Worm (Caenorhabditis elegans): ENCODE results near the gene srx-6.

The srx-6 gene

DNA sequence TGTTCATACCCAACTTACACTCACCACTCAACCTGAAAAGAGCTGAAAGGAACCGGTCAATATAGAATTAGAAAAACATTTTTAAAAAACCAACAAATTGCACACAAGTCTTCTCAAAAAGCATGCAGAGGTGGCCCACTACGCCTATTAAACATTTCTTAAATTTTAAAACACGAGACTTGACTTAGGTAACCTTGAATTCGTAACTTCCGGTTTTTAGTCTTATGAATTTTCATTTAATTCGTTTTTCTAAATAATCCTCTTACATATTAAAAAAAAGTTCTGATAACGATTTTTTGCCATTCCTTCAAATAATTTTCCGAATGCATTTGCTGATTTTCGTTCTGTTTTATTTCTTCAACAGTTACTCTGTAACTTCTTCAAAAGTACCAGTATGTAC, 15.0 kb upstream of the srx-6 start, which contains the start of gene clec-7:
TSS of gene clec-7 (plus strand) at position 301 of the 400 bp plus-strand sequence.
- TF ChIP-seq fkh-3 (tag; optimal IDR thresholded peaks at IDR 0.05) (no peak), F10E7.11 (tag; optimal IDR thresholded peaks at IDR 0.05) (no peak), sea-2 (GFP tag; IDR thresholded peaks at IDR 0.05) (no peak), Y67H2A.10 (GFP tag; conservative IDR thresholded peaks at IDR 0.05) (no peak), hlh-12 (tag; optimal IDR thresholded peaks at IDR 0.05) (no peak), nhr-27 (tag; optimal IDR thresholded peaks at IDR 0.05) (no peak), attf-3 (GFP tag; conservative IDR thresholded peaks at IDR 0.05) (no peak), cebp-1 (GFP tag; IDR thresholded peaks at IDR 0.05) (no peak), cebp-1 (tag; optimal IDR thresholded peaks at IDR 0.05) (no peak), dox-1 (GFP tag; IDR thresholded peaks at IDR 0.05) (no peak), bed-1 (GFP tag; IDR thresholded peaks at IDR 0.05) (no peak), madf-10 (tag; optimal IDR thresholded peaks at IDR 0.05) (no peak), lin-35 (GFP tag; optimal IDR thresholded peaks at IDR 0.05) (no peak), unc-130 (GFP tag; optimal IDR thresholded peaks at IDR 0.05) (no peak), zfh-2 (GFP tag; conservative IDR thresholded peaks at IDR 0.05) (no peak), madf-6 (GFP tag; IDR thresholded peaks at IDR 0.05) (no peak)

ce11 chrV:7326928-7327327, 13.8 kb upstream of the srx-6 start, which contains the start of gene F10G2.4:
Gene F10G2.4 (plus strand): TSS chrV:7327228.
- no peak for TF ChIP-seq snpc-1.1 (tag; optimal IDR thresholded peaks at IDR 0.05; ENCODE audit: insufficient read depth)
- TF ChIP-seq bed-1 (GFP tag; IDR thresholded peaks at IDR 0.05): no peak

DNA sequence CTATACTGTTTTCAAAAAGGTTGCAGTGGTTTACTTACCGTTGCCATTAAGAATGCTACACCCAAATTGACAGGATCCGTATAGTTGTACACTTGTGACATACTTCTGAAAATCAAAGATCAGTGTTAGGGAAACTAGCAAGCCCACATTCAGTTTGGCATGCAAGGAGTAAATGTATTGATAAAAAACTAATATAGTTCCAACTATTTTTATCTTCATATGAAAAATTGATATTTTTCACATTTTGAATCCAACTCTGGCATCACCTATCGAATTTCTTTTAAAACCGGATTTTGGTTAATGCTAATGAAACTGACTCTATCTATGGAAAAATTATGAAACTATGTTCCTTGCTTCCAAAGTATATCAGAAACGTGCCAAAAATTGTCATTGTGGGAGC, 12.2 kb upstream of the srx-6 start, which contains the start of gene srx-92:
TSS of gene srx-92 (minus strand) at position 101 of the 400 bp plus-strand sequence.
- no peak for TF ChIP-seq ztf-28 (GFP tag; IDR thresholded peaks at IDR 0.05)

ce11 chrV:7321915-7322314, 8.8 kb upstream of the srx-6 start, which contains the start of gene F10G2.10:
Gene F10G2.10 (plus strand): TSS chrV:7322215.
- no peak for TF ChIP-seq Y79H2A.3 (GFP tag; conservative IDR thresholded peaks at IDR 0.05)
- TF ChIP-seq somi-1 (GFP tag; optimal IDR thresholded peaks at IDR 0.05): no peak
- TF ChIP-seq ztf-6 (GFP tag; IDR thresholded peaks at IDR 0.05): no peak
- TF ChIP-seq hlh-26 (GFP tag; conservative IDR thresholded peaks at IDR 0.05): no peak

DNA sequence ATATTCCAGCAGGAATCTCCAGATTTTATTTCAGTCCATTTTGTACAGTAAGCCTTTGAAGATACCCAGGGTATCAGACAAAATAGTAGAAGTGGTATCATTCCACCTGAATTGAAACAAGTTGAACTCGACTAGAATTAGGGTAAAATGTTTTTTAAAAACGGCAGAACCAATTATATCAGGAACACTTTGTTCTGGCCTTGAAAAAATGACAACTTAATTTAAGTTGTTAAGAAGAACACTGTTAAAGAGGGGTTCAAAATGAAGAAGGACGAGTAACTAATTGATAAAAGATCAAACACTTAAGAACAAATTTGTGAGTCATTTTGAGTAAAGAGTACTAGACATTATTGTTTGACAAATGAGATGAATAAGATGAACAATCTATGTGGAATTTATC, 7.8 kb upstream of the srx-6 start, which contains the start of gene lmd-4:
TSS of gene lmd-4 (minus strand) at position 101 of the 400 bp plus-strand sequence.
- TF ChIP-seq F39B2.1 (GFP tag; IDR thresholded peaks at IDR 0.05) (no peak), ztf-3 (GFP tag; optimal IDR thresholded peaks at IDR 0.05) (no peak), lin-40 (tag; optimal IDR thresholded peaks at IDR 0.05) (no peak), rpc-1 (optimal IDR thresholded peaks at IDR 0.05) (no peak), rpc-1 (tag; optimal IDR thresholded peaks at IDR 0.05) (no peak), madf-8 (GFP tag; conservative IDR thresholded peaks at IDR 0.05) (no peak), let-607 (tag; optimal IDR thresholded peaks at IDR 0.05) (no peak), zfh-2 (GFP tag; conservative IDR thresholded peaks at IDR 0.05) (no peak), snpc-1.1 (tag; optimal IDR thresholded peaks at IDR 0.05; ENCODE audit: insufficient read depth) (no peak), nhr-90 (tag; optimal IDR thresholded peaks at IDR 0.05) (no peak), egrh-3 (GFP tag; IDR thresholded peaks at IDR 0.05) (no peak), madf-6 (GFP tag; IDR thresholded peaks at IDR 0.05) (no peak)

Data from whole organism, young adult.